Worm (Caenorhabditis elegans) whole organism, L3 larva: ENCODE measurements around the gene amt-1.

ENCODE experiments used
- ceh-16 ChIP-seq: sonication (generic microtip); optimal IDR thresholded peaks from 2 replicates; lab custom pipeline; 2017; ENCODE audit warnings: missing biosample characterization, missing genetic modification characterization
- ceh-82 ChIP-seq: fragments of 150-350 bp; optimal IDR thresholded peaks from 2 replicates; lab custom pipeline; 2014; ENCODE audit warnings: missing biosample characterization, missing genetic modification characterization
- fkh-10 ChIP-seq: sonication (generic microtip); optimal IDR thresholded peaks from 2 replicates; lab custom pipeline; 2017; ENCODE audit warnings: missing biosample characterization, missing genetic modification reagents, missing genetic modification characterization
- fos-1 ChIP-seq: fragments of 150-350 bp; optimal IDR thresholded peaks from 2 replicates; lab custom pipeline; 2014; ENCODE audit warnings: missing biosample characterization, missing genetic modification characterization
- nhr-11 ChIP-seq: fragments of 150-350 bp; optimal IDR thresholded peaks from 2 replicates; lab custom pipeline; 2014; ENCODE audit warnings: missing biosample characterization, missing genetic modification characterization
- nhr-76 ChIP-seq: fragments of 150-350 bp; sonication (generic microtip); optimal IDR thresholded peaks from 5 replicates; lab custom pipeline; 2014; ENCODE audit warnings: missing biosample characterization, missing genetic modification characterization
- snpc-4 ChIP-seq: fragments of 150-350 bp; optimal IDR thresholded peaks from 2 replicates; lab custom pipeline; 2014; ENCODE audit warnings: missing biosample characterization, missing genetic modification characterization

- peak; percentile 43 for TF ChIP-seq fkh-10
- no peak for TF ChIP-seq ceh-16 (tag; lab: Kevin White, UChicago)
- TF ChIP-seq fos-1 (tag; lab: Kevin White, UChicago), result no peak
- peak; percentile 21 for TF ChIP-seq ceh-82 (tag; lab: Kevin White, UChicago)
- TF ChIP-seq snpc-4 (tag; lab: Kevin White, UChicago), result no peak
- no peak for TF ChIP-seq nhr-11 (tag; lab: Kevin White, UChicago)
- TF ChIP-seq nhr-76 (tag; lab: Kevin White, UChicago), result no peak
Measured at ce11 chrX:4523887-4524350, 47.3 kb upstream of the amt-1 start, which contains the start of gene pdi-2.
